Fruit fly (Drosophila melanogaster) S2 (cell line): ENCODE measurements around the gene pnr.

Experiments
- CG8478 ChIP-seq: fragments of >200 bp; optimal IDR thresholded peaks from 2 replicates; lab custom pipeline; 2018
- CTCF ChIP-seq, 2 experiments: fragments of >200 bp; optimal IDR thresholded peaks; 2 replicates each; lab custom pipeline; 2018

- TF ChIP-seq CG8478 (lab: Kevin White, UChicago) (no peak), CTCF (optimal IDR thresholded peaks at IDR 0.05; lab: Kevin White, UChicago) (no peak)
Observed at dm6 chr3R:16046030-16046429, 20.2 kb downstream of the pnr start, which contains the start of gene Jhbp5.
